Worm (Caenorhabditis elegans) whole organism, L4 larva: ENCODE measurements around the gene C37C3.10.
A peak's percentile ranks its signal among the peaks of the same experiment; 100 is the strongest.

Experiments used
- F37D6.2 ChIP-seq: sonication (generic microtip); optimal IDR thresholded peaks from 2 replicates; lab custom pipeline; 2016; ENCODE audit warnings: mild to moderate bottlenecking, missing genetic modification characterization, missing compliant biosample characterization
- F49E8.2 ChIP-seq: sonication (generic microtip); optimal IDR thresholded peaks from 2 replicates; lab custom pipeline; 2016; ENCODE audit warnings: missing compliant biosample characterization, mild to moderate bottlenecking, missing genetic modification characterization, borderline replicate concordance
- Y48G9A.11 ChIP-seq: fragments of 200-800 bp; sonication (Bioruptor generic); IDR thresholded peaks from 2 replicates; pipeline ENCODE4 v1.3.6; 2022; ENCODE audit warnings: missing genetic modification reagents, missing genetic modification characterization, missing compliant biosample characterization
- aha-1 ChIP-seq: fragments of 150-350 bp; peaks from one replicate; lab custom pipeline; 2014; ENCODE audit warnings: missing biosample characterization, missing genetic modification characterization
- ceh-20 ChIP-seq: fragments of 200-800 bp; sonication (Bioruptor generic); IDR thresholded peaks from 2 replicates; pipeline ENCODE4 v1.3.6; 2022; ENCODE audit warnings: missing genetic modification reagents, missing genetic modification characterization, missing compliant biosample characterization
- ces-1 ChIP-seq: fragments of 150-350 bp; sonication (generic microtip); optimal IDR thresholded peaks from 4 replicates; lab custom pipeline; 2014; ENCODE audit warnings: missing biosample characterization, missing genetic modification reagents, missing genetic modification characterization
- daf-16 ChIP-seq, 3 experiments: sonication (generic microtip); optimal IDR thresholded peaks; 2 replicates each; lab custom pipeline; 2016 to 2017; ENCODE audit warnings: missing genetic modification characterization in 3 of 3, missing genetic modification reagents in 3 of 3, mild to moderate bottlenecking in 2 of 3, missing compliant biosample characterization in 2 of 3, missing biosample characterization in 1 of 3, moderate library complexity in 1 of 3
- daf-8 ChIP-seq: fragments of 200-800 bp; sonication (Bioruptor generic); IDR thresholded peaks from 2 replicates; pipeline ENCODE4 v1.3.6; 2022; ENCODE audit warnings: missing genetic modification characterization, missing compliant biosample characterization
- dmd-6 ChIP-seq: fragments of 200-800 bp; sonication (Bioruptor generic); IDR thresholded peaks from 2 replicates; pipeline ENCODE4 v1.3.6; 2022; ENCODE audit warnings: missing genetic modification reagents, missing genetic modification characterization, missing compliant biosample characterization
- dmd-8 ChIP-seq: fragments of 200-800 bp; sonication (Bioruptor generic); IDR thresholded peaks from 2 replicates; pipeline ENCODE4 v1.3.6; 2022; ENCODE audit warnings: missing genetic modification characterization, missing compliant biosample characterization
- dpl-1 ChIP-seq: fragments of 150-350 bp; optimal IDR thresholded peaks from 2 replicates; lab custom pipeline; 2014; ENCODE audit warnings: missing biosample characterization, missing genetic modification reagents, missing genetic modification characterization
- fkh-10 ChIP-seq: fragments of 150-350 bp; optimal IDR thresholded peaks from 2 replicates; lab custom pipeline; 2014; ENCODE audit warnings: missing biosample characterization, missing genetic modification reagents, missing genetic modification characterization
- hif-1 ChIP-seq, 2 experiments: sonication (generic microtip); optimal IDR thresholded peaks; 2 replicates each; lab custom pipeline; 2016 to 2017; ENCODE audit warnings: missing compliant biosample characterization in 2 of 2, missing genetic modification characterization in 2 of 2, missing genetic modification reagents in 2 of 2, missing genotype in 2 of 2, mild to moderate bottlenecking in 1 of 2
- hlh-11 ChIP-seq: fragments of 200-800 bp; sonication (Bioruptor generic); optimal IDR thresholded peaks from 2 replicates; lab custom pipeline; 2018; ENCODE audit warnings: mild to moderate bottlenecking, missing genetic modification characterization, missing compliant biosample characterization
- hlh-30 ChIP-seq: sonication (generic microtip); optimal IDR thresholded peaks from 2 replicates; lab custom pipeline; 2017; ENCODE audit warnings: antibody characterized with exemption, mild to moderate bottlenecking, missing genetic modification characterization, missing compliant biosample characterization; ENCODE audit not compliant: insufficient read depth
- hmg-1.1 ChIP-seq: fragments of 200-800 bp; sonication (Bioruptor generic); IDR thresholded peaks from 2 replicates; pipeline ENCODE4 v1.3.6; 2022; ENCODE audit warnings: missing genetic modification reagents, missing genetic modification characterization, missing compliant biosample characterization
- lin-1 ChIP-seq: fragments of 200-800 bp; sonication (Bioruptor generic); IDR thresholded peaks from 2 replicates; pipeline ENCODE4 v1.3.6; 2022; ENCODE audit warnings: missing genetic modification reagents, missing genetic modification characterization, missing compliant biosample characterization
- lin-13 ChIP-seq: fragments of 150-350 bp; optimal IDR thresholded peaks from 2 replicates; lab custom pipeline; 2014; ENCODE audit warnings: missing biosample characterization, missing genetic modification reagents, missing genetic modification characterization
- lin-38 ChIP-seq: fragments of 200-800 bp; sonication (Bioruptor generic); IDR thresholded peaks from 2 replicates; pipeline ENCODE4 v1.3.6; 2022; ENCODE audit warnings: missing genetic modification reagents, missing genetic modification characterization, missing compliant biosample characterization
- lsy-2 ChIP-seq, 2 experiments: fragments of 150-350 bp in 1 of 2; sonication (generic microtip) in 1 of 2; optimal IDR thresholded peaks; 2 replicates each; lab custom pipeline; 2014 to 2017; ENCODE audit warnings: missing biosample characterization in 2 of 2, missing genetic modification characterization in 2 of 2
- madf-5 ChIP-seq, 2 experiments: fragments of 200-800 bp; sonication (Bioruptor generic); IDR thresholded peaks; 2 replicates each; pipeline ENCODE4 v1.3.6; 2022; ENCODE audit warnings: missing compliant biosample characterization in 2 of 2, missing genetic modification characterization in 2 of 2
- madf-9 ChIP-seq: fragments of 200-800 bp; sonication (Bioruptor generic); conservative IDR thresholded peaks from 2 replicates; pipeline ENCODE4 v1.3.6; 2022; ENCODE audit warnings: missing genetic modification reagents, missing genetic modification characterization, missing compliant biosample characterization
- mdl-1 ChIP-seq, 2 experiments: fragments of 150-350 bp in 1 of 2; sonication (generic microtip) in 1 of 2; optimal IDR thresholded peaks; 2 replicates each; lab custom pipeline; 2014 to 2017; ENCODE audit warnings: missing biosample characterization in 2 of 2, missing genetic modification characterization in 2 of 2
- mep-1 ChIP-seq: fragments of 150-350 bp; sonication (generic microtip); optimal IDR thresholded peaks from 3 replicates; lab custom pipeline; 2014; ENCODE audit warnings: missing biosample characterization, missing genetic modification characterization
- mes-2 ChIP-seq: sonication (generic microtip); optimal IDR thresholded peaks from 2 replicates; lab custom pipeline; 2016; ENCODE audit warnings: missing genotype, mild to moderate bottlenecking, missing genetic modification characterization, missing compliant biosample characterization; ENCODE audit not compliant: poor library complexity, severe bottlenecking
- mxl-2 ChIP-seq: fragments of 200-800 bp; sonication (Bioruptor generic); conservative IDR thresholded peaks from 2 replicates; pipeline ENCODE4 v1.3.6; 2022; ENCODE audit warnings: missing genetic modification reagents, missing genetic modification characterization, missing compliant biosample characterization
- mxl-3 ChIP-seq: fragments of 200-800 bp; sonication (Bioruptor generic); optimal IDR thresholded peaks from 2 replicates; lab custom pipeline; 2018; ENCODE audit warnings: mild to moderate bottlenecking, missing genetic modification characterization, missing compliant biosample characterization
- nhr-28 ChIP-seq: fragments of 150-350 bp; optimal IDR thresholded peaks from 2 replicates; lab custom pipeline; 2014; ENCODE audit warnings: missing biosample characterization, missing genetic modification characterization
- nhr-6 ChIP-seq: fragments of 150-350 bp; optimal IDR thresholded peaks from 2 replicates; lab custom pipeline; 2014; ENCODE audit warnings: missing biosample characterization, missing genetic modification characterization
- nhr-77 ChIP-seq: fragments of 150-350 bp; optimal IDR thresholded peaks from 2 replicates; lab custom pipeline; 2014; ENCODE audit warnings: missing biosample characterization, missing genetic modification characterization
- php-3 ChIP-seq: fragments of 200-800 bp; sonication (Bioruptor generic); IDR thresholded peaks from 2 replicates; pipeline ENCODE4 v1.3.6; 2022; ENCODE audit warnings: missing genetic modification reagents, missing genetic modification characterization, missing compliant biosample characterization
- saeg-2 ChIP-seq: fragments of 200-800 bp; sonication (Bioruptor generic); IDR thresholded peaks from 2 replicates; pipeline ENCODE4 v1.3.6; 2022; ENCODE audit warnings: missing genetic modification reagents, missing genetic modification characterization, missing compliant biosample characterization
- set-16 ChIP-seq: fragments of 200-800 bp; sonication (Bioruptor generic); IDR thresholded peaks from 2 replicates; pipeline ENCODE4 v1.3.6; 2022; ENCODE audit warnings: missing genetic modification reagents, missing genetic modification characterization, missing compliant biosample characterization
- skn-1 ChIP-seq: fragments of 150-350 bp; optimal IDR thresholded peaks from 2 replicates; lab custom pipeline; 2014; ENCODE audit warnings: missing biosample characterization, missing genetic modification characterization
- unc-130 ChIP-seq: sonication (generic microtip); optimal IDR thresholded peaks from 2 replicates; lab custom pipeline; 2016; ENCODE audit warnings: missing genetic modification reagents, missing genetic modification characterization, missing compliant biosample characterization
- unc-39 ChIP-seq: sonication (generic microtip); optimal IDR thresholded peaks from 2 replicates; lab custom pipeline; 2017; ENCODE audit warnings: missing biosample characterization, missing genetic modification characterization
- unc-62 ChIP-seq, 3 experiments: fragments of 150-350 bp in 1 of 3; sonication (generic microtip); optimal IDR thresholded peaks in 2 of 3; peaks in 1 of 3; 1 replicate in 1 of 3; 2 replicates in 2 of 3; lab custom pipeline; 2014 to 2017; ENCODE audit warnings: missing biosample characterization in 3 of 3, missing genetic modification characterization in 3 of 3, missing genetic modification reagents in 3 of 3, missing genotype in 1 of 3
- ztf-7 ChIP-seq: fragments of 150-350 bp; optimal IDR thresholded peaks from 2 replicates; lab custom pipeline; 2014; ENCODE audit warnings: missing biosample characterization, missing genetic modification characterization

C37C3.10 gene

DNA sequence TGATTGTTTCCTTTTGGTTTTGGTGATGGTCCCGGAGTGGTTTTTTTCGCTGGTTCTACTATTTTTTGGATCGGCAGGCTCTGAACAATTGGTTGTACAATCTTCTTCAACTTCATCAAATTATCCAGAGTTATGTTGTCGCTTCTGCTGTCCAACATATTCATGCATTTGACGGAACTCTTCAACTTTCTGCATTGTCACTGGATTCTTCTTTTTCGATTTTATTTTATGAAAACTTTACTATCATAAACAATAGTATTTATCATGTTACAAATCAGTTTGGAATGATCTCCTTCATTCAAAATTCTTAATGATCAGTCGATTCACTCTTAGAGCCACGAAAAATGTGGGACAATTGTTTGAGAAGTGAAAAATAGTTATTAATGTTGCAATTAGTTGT lies 10.8 kb downstream of the C37C3.10 start:
- TF ChIP-seq lin-38 (GFP tag; lab: Robert Waterston, UW) (peak; percentile 36; the same call in 1 of the 2 replicates), F49E8.2 (tag; lab: Kevin White, UChicago) (peak; percentile 9), madf-5 (GFP tag; IDR thresholded peaks at IDR 0.05; lab: Robert Waterston, UW) (no peak), nhr-6 (no peak), daf-8 (GFP tag; lab: Robert Waterston, UW) (no peak), unc-39 (tag; lab: Kevin White, UChicago) (no peak), dmd-6 (GFP tag; lab: Robert Waterston, UW) (no peak), aha-1 (peak; percentile 84), unc-130 (no peak), saeg-2 (GFP tag; lab: Robert Waterston, UW) (no peak), lin-13 (GFP tag; lab: Kevin White, UChicago) (no peak)

DNA sequence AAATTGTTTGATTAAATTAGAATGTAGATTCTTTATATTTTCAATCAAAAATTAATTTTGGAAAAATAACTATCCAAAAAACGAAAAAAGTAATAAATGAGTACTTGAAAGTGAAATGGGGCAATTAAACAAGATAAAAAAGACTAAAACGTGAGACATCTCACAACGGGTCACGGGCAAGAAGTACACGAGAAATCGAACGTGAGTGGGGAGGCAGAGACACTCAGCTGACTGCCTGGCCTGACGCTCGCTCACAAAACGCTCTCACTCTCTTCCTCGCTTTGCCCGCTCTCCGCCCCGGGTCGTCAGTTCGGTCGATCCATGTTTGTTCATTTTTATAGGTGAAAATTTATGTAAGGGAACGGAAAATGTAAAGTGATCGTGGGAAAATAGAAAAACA lies 14.6 kb downstream of the C37C3.10 start:
- TF ChIP-seq mxl-2 (GFP tag; lab: Robert Waterston, UW) (no peak), ceh-20 (GFP tag; lab: Robert Waterston, UW) (peak; percentile 42; the same call in 1 of the 2 replicates), dpl-1 (GFP tag; lab: Kevin White, UChicago) (no peak), php-3 (GFP tag; lab: Robert Waterston, UW) (peak; percentile 54; the same call in 1 of the 2 replicates), daf-16 (GFP tag; optimal IDR thresholded peaks at IDR 0.05; lab: Kevin White, UChicago) (no peak), daf-16 (tag; optimal IDR thresholded peaks at IDR 0.05; lab: Kevin White, UChicago) (peak; percentile 32), mep-1 (tag; lab: Kevin White, UChicago) (peak; percentile 26), mxl-3 (peak; percentile 74), madf-9 (0 out of 2 replicates have a peak, but pooled peaks have one; percentile 25), F49E8.2 (tag; lab: Kevin White, UChicago) (no peak), hif-1 (tag; optimal IDR thresholded peaks at IDR 0.05; lab: Kevin White, UChicago) (peak in 1 of 2 experiments; percentile 39), dmd-6 (GFP tag; lab: Robert Waterston, UW) (peak; percentile 42), Y48G9A.11 (GFP tag; lab: Robert Waterston, UW) (no peak), nhr-28 (peak; percentile 43), mes-2 (peak; percentile 42), nhr-77 (tag; lab: Kevin White, UChicago) (peak; percentile 29), hlh-30 (tag; lab: Kevin White, UChicago) (peak; percentile 97), hlh-11 (tag; lab: Kevin White, UChicago) (peak; percentile 86), set-16 (GFP tag; lab: Robert Waterston, UW) (peak; percentile 69), ces-1 (no peak), unc-130 (no peak), lin-1 (GFP tag; lab: Robert Waterston, UW) (no peak), skn-1 (tag; lab: Kevin White, UChicago) (no peak), mdl-1 (tag; optimal IDR thresholded peaks at IDR 0.05; lab: Kevin White, UChicago) (peak in 1 of 2 experiments; percentile 72), F37D6.2 (tag; lab: Kevin White, UChicago) (no peak), fkh-10 (GFP tag; lab: Kevin White, UChicago) (no peak), lsy-2 (tag; optimal IDR thresholded peaks at IDR 0.05; lab: Kevin White, UChicago) (peak in 1 of 2 experiments; percentile 16), ztf-7 (tag; lab: Kevin White, UChicago) (peak; percentile 30), hmg-1.1 (peak; percentile 57), unc-62 (GFP tag; optimal IDR thresholded peaks at IDR 0.05 in 1 of 2; lab: Kevin White, UChicago) (no peak), unc-62 (tag; optimal IDR thresholded peaks at IDR 0.05; lab: Kevin White, UChicago) (no peak)

DNA sequence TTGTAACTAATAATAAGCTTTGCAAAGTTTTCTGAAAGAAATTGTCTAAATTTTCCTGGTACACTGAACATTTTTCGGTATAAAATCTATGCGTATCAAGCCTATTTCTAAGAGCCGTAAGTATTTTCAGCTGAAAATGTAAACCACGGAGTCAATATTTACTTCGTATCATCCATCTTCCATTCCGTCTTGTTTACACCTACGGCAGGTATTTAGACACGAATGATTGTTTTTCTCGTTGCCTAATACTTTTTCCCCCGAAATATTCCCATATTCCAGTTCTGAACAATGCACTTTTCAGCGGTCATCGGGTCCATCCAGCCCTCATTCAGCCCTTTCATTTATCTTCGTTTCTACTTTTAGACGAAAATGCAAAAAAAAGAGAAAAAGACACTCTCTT lies 15.2 kb downstream of the C37C3.10 start:
- TF ChIP-seq lin-13 (GFP tag; lab: Kevin White, UChicago) (no peak), dmd-8 (GFP tag; lab: Robert Waterston, UW) (no peak), daf-16 (GFP tag; optimal IDR thresholded peaks at IDR 0.05; lab: Kevin White, UChicago) (no peak), daf-16 (tag; optimal IDR thresholded peaks at IDR 0.05; lab: Kevin White, UChicago) (peak; percentile 74)
- TF ChIP-seq, all 104 proteins: peak for 1
